Worm (Caenorhabditis elegans): ENCODE data around the gene Y73C8B.2.

DNA sequence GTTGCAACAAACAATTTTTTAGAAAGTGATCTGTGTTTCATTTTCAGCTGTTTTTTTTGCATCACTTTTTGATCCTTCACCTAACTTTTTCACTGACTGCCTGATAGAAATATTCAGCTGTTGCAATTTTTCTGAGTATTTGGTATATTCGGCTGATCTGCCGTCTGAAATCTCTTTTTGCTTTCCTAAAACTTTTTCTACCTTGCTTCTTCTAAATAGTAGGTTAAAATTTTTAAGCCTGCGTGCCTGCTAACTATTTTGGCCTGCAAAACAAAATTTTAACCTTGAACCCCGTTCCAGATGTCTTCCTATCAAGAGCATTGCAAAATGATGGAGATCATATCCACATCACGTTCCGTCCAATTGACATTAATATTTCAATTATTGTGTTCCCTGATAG is 18.6 kb downstream of the Y73C8B.2 start, which contains the start of gene srab-8:
- no peak for TF ChIP-seq unc-39 (tag; optimal IDR thresholded peaks at IDR 0.05)
- TF ChIP-seq fos-1 (tag; optimal IDR thresholded peaks at IDR 0.05): no peak
- TF ChIP-seq skn-1 (tag; optimal IDR thresholded peaks at IDR 0.05): no peak
- TF ChIP-seq mdl-1 (tag; optimal IDR thresholded peaks at IDR 0.05): no peak
- TF ChIP-seq ztf-11 (tag; optimal IDR thresholded peaks at IDR 0.05): no peak
- no peak for TF ChIP-seq nhr-12 (tag; optimal IDR thresholded peaks at IDR 0.05)
- no peak for TF ChIP-seq gmeb-1 (tag; optimal IDR thresholded peaks at IDR 0.05)
- no peak for TF ChIP-seq ama-1 (optimal IDR thresholded peaks at IDR 0.05)

All from whole organism, L2 larva.